Worm (Caenorhabditis elegans) whole organism, mixed stage, embryonic: Measurements from ENCODE around the gene cpg-4.
A peak's percentile ranks its signal among the peaks of the same experiment; 100 is the strongest.

Source experiments
- ceh-83 ChIP-seq: fragments of 200-800 bp; sonication (Bioruptor generic); optimal IDR thresholded peaks from 2 replicates; lab custom pipeline; 2018; ENCODE audit warnings: mild to moderate bottlenecking, missing genetic modification characterization, missing compliant biosample characterization
- elt-1 ChIP-seq: sonication (generic microtip); optimal IDR thresholded peaks from 2 replicates; lab custom pipeline; 2017; ENCODE audit warnings: missing genetic modification characterization, mild to moderate bottlenecking, missing compliant biosample characterization, antibody characterized with exemption, moderate library complexity, borderline replicate concordance; ENCODE audit not compliant: insufficient read depth
- elt-3 ChIP-seq: fragments of 150-350 bp; optimal IDR thresholded peaks from 2 replicates; lab custom pipeline; 2014; ENCODE audit warnings: missing biosample characterization, missing genetic modification characterization
- lin-13 ChIP-seq: fragments of 150-350 bp; optimal IDR thresholded peaks from 2 replicates; lab custom pipeline; 2014; ENCODE audit warnings: missing biosample characterization, missing genetic modification characterization
- lin-32 ChIP-seq: fragments of 200-800 bp; sonication (Bioruptor generic); optimal IDR thresholded peaks from 2 replicates; lab custom pipeline; 2018; ENCODE audit warnings: mild to moderate bottlenecking, missing genetic modification characterization, missing compliant biosample characterization
- lsy-2 ChIP-seq: fragments of 150-350 bp; optimal IDR thresholded peaks from 2 replicates; lab custom pipeline; 2014; ENCODE audit warnings: missing biosample characterization, missing genetic modification characterization
- mab-5 ChIP-seq: fragments of 150-350 bp; optimal IDR thresholded peaks from 2 replicates; lab custom pipeline; 2014; ENCODE audit warnings: missing biosample characterization, missing genetic modification characterization
- nhr-2 ChIP-seq: fragments of 150-350 bp; optimal IDR thresholded peaks from 2 replicates; lab custom pipeline; 2014; ENCODE audit warnings: missing biosample characterization, missing genetic modification characterization
- nhr-28 ChIP-seq: fragments of 150-350 bp; optimal IDR thresholded peaks from 2 replicates; lab custom pipeline; 2014; ENCODE audit warnings: missing biosample characterization, missing genetic modification characterization
- sem-2 ChIP-seq: fragments of 200-800 bp; sonication (Bioruptor generic); optimal IDR thresholded peaks from 2 replicates; lab custom pipeline; 2018; ENCODE audit warnings: mild to moderate bottlenecking, missing genetic modification characterization, missing compliant biosample characterization
- sptf-1 ChIP-seq: sonication (generic microtip); optimal IDR thresholded peaks from 2 replicates; lab custom pipeline; 2017; ENCODE audit warnings: mild to moderate bottlenecking, missing genetic modification characterization, moderate library complexity, missing compliant biosample characterization
- unc-62 ChIP-seq: fragments of 150-350 bp; optimal IDR thresholded peaks from 2 replicates; lab custom pipeline; 2014; ENCODE audit warnings: missing biosample characterization, missing genetic modification reagents, missing genetic modification characterization

DNA sequence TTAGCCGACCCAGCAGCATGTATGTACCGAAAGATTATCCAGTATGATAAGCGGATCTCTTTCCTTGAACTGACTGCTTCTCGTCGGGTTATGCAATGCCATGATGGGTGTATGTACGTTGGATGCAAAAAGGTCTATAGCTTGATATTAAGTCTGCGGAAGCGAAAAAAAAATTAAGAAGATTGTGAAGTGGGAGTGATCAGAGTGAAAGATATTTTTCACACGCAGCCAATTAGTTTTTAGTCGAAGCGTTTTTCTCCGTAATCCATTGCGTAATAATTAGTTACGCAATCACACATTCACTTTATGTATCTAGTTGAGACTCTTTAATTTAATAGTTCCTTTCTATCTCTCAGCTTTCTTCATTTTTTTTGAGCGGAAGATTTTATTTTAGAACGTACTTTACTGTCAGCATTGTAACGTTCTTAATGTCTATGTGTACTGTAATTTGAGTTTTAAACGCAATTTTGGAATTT, 46.5 kb upstream of the cpg-4 start:
- TF ChIP-seq lsy-2 (tag; lab: Kevin White, UChicago) (no peak), lin-13 (tag; lab: Kevin White, UChicago) (no peak), ceh-83 (GFP tag; lab: Kevin White, UChicago) (no peak), unc-62 (no peak), lin-32 (GFP tag; lab: Kevin White, UChicago) (no peak), sptf-1 (tag; lab: Kevin White, UChicago) (no peak), nhr-28 (tag; lab: Kevin White, UChicago) (no peak), nhr-2 (no peak), mab-5 (no peak), elt-1 (tag; lab: Kevin White, UChicago) (peak; percentile 43), elt-3 (tag; lab: Kevin White, UChicago) (no peak), sem-2 (GFP tag; lab: Kevin White, UChicago) (no peak)
